Fruit fly (Drosophila melanogaster) whole organism, embryonic: ENCODE data around the gene CG13667.

Experiments
- CG13424 ChIP-seq: fragments of 200-800 bp; sonication (Bioruptor generic); optimal IDR thresholded peaks from 2 replicates; lab custom pipeline; 2019; ENCODE audit warnings: missing biosample characterization, mild to moderate bottlenecking, missing genetic modification characterization, moderate library complexity
- CG17802 ChIP-seq: fragments of 200-800 bp; sonication (Bioruptor generic); optimal IDR thresholded peaks from 2 replicates; lab custom pipeline; 2018; ENCODE audit warnings: missing biosample characterization, mild to moderate bottlenecking, missing genetic modification characterization, moderate library complexity
- D19A ChIP-seq: fragments of 200-800 bp; optimal IDR thresholded peaks from 3 replicates; lab custom pipeline; 2019; ENCODE audit warnings: missing biosample characterization, mild to moderate bottlenecking, missing genetic modification characterization, moderate library complexity
- Doc2 ChIP-seq: fragments of 200-800 bp; sonication (Bioruptor generic); IDR thresholded peaks from 2 replicates; pipeline ENCODE4 v1.3.6; 2022; ENCODE audit warnings: missing biosample characterization, missing genetic modification characterization
- Max ChIP-seq: fragments of 200-800 bp; sonication (Bioruptor generic); optimal IDR thresholded peaks from 2 replicates; lab custom pipeline; 2016; ENCODE audit warnings: missing biosample characterization, mild to moderate bottlenecking, missing genetic modification characterization
- NFAT ChIP-seq: fragments of 200-800 bp; sonication (Bioruptor generic); IDR thresholded peaks from 2 replicates; pipeline ENCODE4 v1.3.6; 2022; ENCODE audit warnings: missing biosample characterization, missing genetic modification characterization
- tna ChIP-seq: fragments of 200-800 bp; sonication (Bioruptor generic); IDR thresholded peaks from 2 replicates; pipeline ENCODE4 v1.3.6; 2022; ENCODE audit warnings: missing biosample characterization, missing genetic modification characterization; ENCODE audit not compliant: partially characterized antibody

- no peak for TF ChIP-seq Max (GFP tag; lab: Kevin White, UChicago)
- no peak for TF ChIP-seq D19A
- TF ChIP-seq tna: no peak
- no peak for TF ChIP-seq Doc2 (GFP tag; lab: Robert Waterston, UW)
- TF ChIP-seq CG13424: no peak
- TF ChIP-seq CG17802: no peak
- TF ChIP-seq NFAT: no peak
Measured at dm6 chr3L:8421808-8422586, 16.7 kb downstream of the CG13667 start, which contains the start of gene CG32354.
